Worm (Caenorhabditis elegans) whole organism, L4 larva: Measurements from ENCODE around the gene clec-160.

Experiments
- Y105C5A.15 ChIP-seq: fragments of 200-800 bp; sonication (Bioruptor generic); IDR thresholded peaks from 2 replicates; pipeline ENCODE4 v1.3.6; 2022; ENCODE audit warnings: missing genetic modification characterization, missing compliant biosample characterization
- aly-2 ChIP-seq: sonication (generic microtip); optimal IDR thresholded peaks from 2 replicates; lab custom pipeline; 2018; ENCODE audit warnings: missing biosample characterization, missing genetic modification characterization
- daf-19 ChIP-seq: fragments of 200-800 bp; sonication (Bioruptor generic); conservative IDR thresholded peaks from 2 replicates; pipeline ENCODE4 v1.3.6; 2022; ENCODE audit warnings: missing genetic modification characterization, missing compliant biosample characterization
- lin-39 ChIP-seq: fragments of 150-350 bp; optimal IDR thresholded peaks from 2 replicates; lab custom pipeline; 2014; ENCODE audit warnings: missing biosample characterization, missing genetic modification reagents, missing genetic modification characterization
- lir-3 ChIP-seq: sonication (generic microtip); optimal IDR thresholded peaks from 2 replicates; lab custom pipeline; 2016; ENCODE audit warnings: mild to moderate bottlenecking, missing genetic modification characterization, missing compliant biosample characterization
- mep-1 ChIP-seq: fragments of 150-350 bp; sonication (generic microtip); optimal IDR thresholded peaks from 3 replicates; lab custom pipeline; 2014; ENCODE audit warnings: missing biosample characterization, missing genetic modification characterization

DNA sequence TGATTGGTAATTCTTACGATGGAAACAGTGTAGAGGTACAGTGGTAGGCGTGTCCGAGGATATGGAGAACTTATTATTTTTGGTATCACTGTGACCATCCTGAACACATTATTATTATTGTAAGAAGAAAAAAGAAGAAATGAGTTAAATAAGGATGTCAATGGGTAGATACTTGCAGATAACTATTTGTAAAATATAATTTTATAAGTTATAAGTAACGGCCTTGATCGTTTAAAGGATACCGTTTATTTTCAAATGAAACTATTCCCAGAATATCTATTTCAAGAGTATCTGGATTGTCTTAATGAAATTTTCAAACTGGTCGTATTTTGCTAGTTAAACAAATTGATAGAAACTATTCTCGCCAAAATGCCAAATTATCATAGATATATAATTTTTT is 44.4 kb upstream of the clec-160 start, which contains the start of gene F10E9.10:
- TF ChIP-seq aly-2 (no peak), lir-3 (tag; lab: Kevin White, UChicago) (no peak), mep-1 (tag; lab: Kevin White, UChicago) (no peak), lin-39 (tag; lab: Kevin White, UChicago) (no peak), Y105C5A.15 (GFP tag; lab: Robert Waterston, UW) (no peak), daf-19 (GFP tag; lab: Robert Waterston, UW) (no peak)
